Worm (Caenorhabditis elegans): ENCODE results near the gene ergi-2.

ergi-2 gene

DNA sequence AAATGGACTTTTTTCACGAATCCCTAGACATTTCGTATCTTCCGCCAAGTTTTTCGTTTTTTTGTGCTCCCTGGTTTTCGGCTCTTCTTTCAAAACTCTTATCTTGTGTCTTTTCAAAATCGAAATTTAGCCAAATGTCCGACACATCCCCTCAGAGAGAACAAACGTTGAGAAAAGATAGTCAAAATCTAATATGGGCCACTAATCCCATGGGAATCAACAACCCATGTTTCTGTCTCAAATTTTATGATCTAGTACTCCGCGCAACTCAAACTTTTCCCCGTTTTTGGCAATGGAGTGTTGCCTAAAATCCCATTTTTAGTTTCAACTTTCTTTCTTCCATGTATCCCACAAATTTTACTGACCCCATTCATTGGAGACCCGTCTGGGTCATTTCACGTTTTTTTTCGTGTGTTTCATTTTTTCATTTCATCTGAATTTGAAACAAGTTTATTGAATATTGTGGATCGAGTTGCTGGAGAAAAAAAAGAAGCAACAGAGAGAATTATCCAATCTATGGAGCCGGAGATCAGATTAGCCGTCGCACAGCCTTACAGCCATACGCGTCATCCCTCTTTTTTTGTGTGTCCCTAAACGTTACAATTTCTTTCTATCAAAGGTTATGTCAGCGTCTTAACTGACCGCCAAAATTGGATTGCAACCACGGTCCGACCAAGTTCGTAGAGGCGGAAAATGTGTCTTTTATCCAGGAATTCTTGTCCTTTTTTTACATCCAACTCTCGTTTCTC is 4.6 kb upstream of the ergi-2 start:
- no peak for TF ChIP-seq F13C5.2 (tag; optimal IDR thresholded peaks at IDR 0.05)
- no peak for TF ChIP-seq ceh-13 (GFP tag; optimal IDR thresholded peaks at IDR 0.05)
- TF ChIP-seq hnd-1 (tag; optimal IDR thresholded peaks at IDR 0.05): no peak
- no peak for TF ChIP-seq flt-1 (GFP tag; IDR thresholded peaks at IDR 0.05)
- TF ChIP-seq tbx-11 (GFP tag; IDR thresholded peaks at IDR 0.05): no peak
- no peak for TF ChIP-seq ama-1 (optimal IDR thresholded peaks at IDR 0.05)
- no peak for TF ChIP-seq aly-1 (tag; optimal IDR thresholded peaks at IDR 0.05)
- TF ChIP-seq B0310.2 (tag; optimal IDR thresholded peaks at IDR 0.05): no peak
- TF ChIP-seq pes-1 (GFP tag; IDR thresholded peaks at IDR 0.05): no peak

DNA sequence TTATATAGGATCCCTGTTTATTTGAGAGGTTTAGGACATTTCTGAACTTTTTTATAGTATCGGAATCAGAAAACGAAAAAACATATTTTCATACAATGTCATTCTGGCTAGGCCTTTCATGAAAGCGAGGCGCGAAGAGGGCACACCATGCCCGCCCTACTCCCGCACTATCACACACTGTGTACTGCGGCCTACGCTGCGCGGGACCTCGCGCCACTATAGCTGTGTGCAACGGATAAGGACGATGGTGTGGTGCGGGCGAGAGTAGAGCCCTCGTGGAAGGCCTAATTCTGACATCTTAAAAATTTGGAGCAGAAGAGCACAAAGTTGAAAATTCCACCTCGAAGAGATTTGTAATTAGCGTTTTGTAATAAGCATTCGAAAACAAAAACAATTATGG is 3.8 kb upstream of the ergi-2 start:
- no peak for TF ChIP-seq ama-1 (optimal IDR thresholded peaks at IDR 0.05)

DNA sequence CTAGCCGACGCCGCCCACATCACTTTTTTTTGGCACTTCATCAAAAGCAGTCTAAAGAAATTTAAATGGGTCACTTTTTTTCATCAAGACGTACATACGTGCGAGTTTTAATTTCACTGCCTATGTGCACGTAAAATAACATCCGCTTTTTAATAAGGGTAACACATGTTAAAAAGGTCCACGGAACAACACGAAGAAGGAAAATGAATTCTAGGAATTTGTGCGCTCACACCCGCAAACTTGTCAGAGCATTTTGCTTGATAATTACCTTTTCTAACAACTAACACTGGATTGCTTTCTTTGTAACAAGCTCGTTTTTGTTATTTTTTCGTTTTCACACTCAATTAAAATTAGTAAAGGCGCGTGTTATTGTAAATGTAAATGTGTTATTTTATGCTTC is 1.6 kb upstream of the ergi-2 start:
- TF ChIP-seq tbx-37 (GFP tag; conservative IDR thresholded peaks at IDR 0.05) (no peak), aly-1 (tag; optimal IDR thresholded peaks at IDR 0.05) (no peak), hmg-4 (GFP tag; optimal IDR thresholded peaks at IDR 0.05) (no peak), sea-1 (GFP tag; conservative IDR thresholded peaks at IDR 0.05) (no peak), pes-1 (GFP tag; IDR thresholded peaks at IDR 0.05) (no peak), ceh-13 (GFP tag; optimal IDR thresholded peaks at IDR 0.05) (no peak), tra-4 (tag; optimal IDR thresholded peaks at IDR 0.05) (no peak)

DNA sequence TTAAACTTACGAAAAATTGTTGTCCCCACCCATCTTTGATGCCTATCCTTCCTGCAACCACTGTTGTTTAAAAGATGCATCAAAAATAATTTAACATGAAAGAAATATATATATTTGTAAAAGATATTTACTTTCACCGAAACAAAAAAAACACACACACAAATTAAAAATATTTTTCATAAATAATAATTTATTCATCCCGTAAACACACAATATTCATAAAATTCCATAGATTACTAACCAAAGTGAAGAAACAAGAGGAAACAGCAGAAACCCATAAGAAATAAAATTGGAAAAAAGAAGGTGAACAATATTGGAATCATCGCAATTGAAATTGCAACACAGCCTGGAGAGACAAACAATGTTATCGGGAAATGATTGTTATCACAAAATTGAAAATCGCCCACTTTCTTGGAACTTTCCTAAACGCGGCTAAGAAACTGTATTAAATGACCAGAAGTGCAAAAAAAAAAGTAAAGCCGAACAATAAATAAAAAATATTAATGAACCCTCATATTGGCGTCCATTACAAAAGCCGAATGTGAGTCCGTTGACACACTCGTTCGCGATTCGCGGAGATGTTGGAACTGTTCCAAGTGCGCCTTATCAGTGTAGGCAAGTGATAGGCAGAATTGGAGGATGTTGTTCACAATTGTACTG is 3.1 kb downstream of the ergi-2 start, which contains the start of gene slc-25A18.1:
Gene slc-25A18.1 (minus strand): TSS at position 51 of the 660 bp plus-strand sequence.
- no peak for TF ChIP-seq tbx-37 (GFP tag; conservative IDR thresholded peaks at IDR 0.05)
- no peak for TF ChIP-seq sea-1 (GFP tag; conservative IDR thresholded peaks at IDR 0.05)
- TF ChIP-seq hmbx-1 (tag; optimal IDR thresholded peaks at IDR 0.05): no peak
- no peak for TF ChIP-seq scrt-1 (GFP tag; IDR thresholded peaks at IDR 0.05)
- no peak for TF ChIP-seq aly-1 (tag; optimal IDR thresholded peaks at IDR 0.05)
- no peak for TF ChIP-seq ama-1 (optimal IDR thresholded peaks at IDR 0.05)
- no peak for TF ChIP-seq ets-7 (tag; optimal IDR thresholded peaks at IDR 0.05)
- TF ChIP-seq pes-1 (GFP tag; IDR thresholded peaks at IDR 0.05): no peak
- no peak for TF ChIP-seq ceh-36 (tag; optimal IDR thresholded peaks at IDR 0.05)
- no peak for TF ChIP-seq tbx-11 (GFP tag; IDR thresholded peaks at IDR 0.05)
- no peak for TF ChIP-seq B0310.2 (tag; optimal IDR thresholded peaks at IDR 0.05)
- no peak for TF ChIP-seq F13C5.2 (tag; optimal IDR thresholded peaks at IDR 0.05)
- no peak for TF ChIP-seq hmg-4 (GFP tag; optimal IDR thresholded peaks at IDR 0.05)
- TF ChIP-seq ceh-13 (GFP tag; optimal IDR thresholded peaks at IDR 0.05): no peak
- TF ChIP-seq flt-1 (GFP tag; IDR thresholded peaks at IDR 0.05): no peak

- no peak for TF ChIP-seq hnd-1 (tag; optimal IDR thresholded peaks at IDR 0.05)
- no peak for TF ChIP-seq ets-7 (tag; optimal IDR thresholded peaks at IDR 0.05)
- TF ChIP-seq ama-1 (optimal IDR thresholded peaks at IDR 0.05): no peak
- no peak for TF ChIP-seq hmbx-1 (tag; optimal IDR thresholded peaks at IDR 0.05)
- TF ChIP-seq flt-1 (GFP tag; IDR thresholded peaks at IDR 0.05): no peak
- TF ChIP-seq tra-4 (tag; optimal IDR thresholded peaks at IDR 0.05): no peak
- no peak for TF ChIP-seq scrt-1 (GFP tag; IDR thresholded peaks at IDR 0.05)
- TF ChIP-seq F13C5.2 (tag; optimal IDR thresholded peaks at IDR 0.05): no peak
- no peak for TF ChIP-seq ceh-36 (tag; optimal IDR thresholded peaks at IDR 0.05)
- no peak for TF ChIP-seq ceh-13 (GFP tag; optimal IDR thresholded peaks at IDR 0.05)
Measured at ce11 chrX:14999101-14999500, 8.0 kb downstream of the ergi-2 start, which contains the start of gene cutl-3. TSS of gene cutl-3 (minus strand) at chrX:14999201.

DNA sequence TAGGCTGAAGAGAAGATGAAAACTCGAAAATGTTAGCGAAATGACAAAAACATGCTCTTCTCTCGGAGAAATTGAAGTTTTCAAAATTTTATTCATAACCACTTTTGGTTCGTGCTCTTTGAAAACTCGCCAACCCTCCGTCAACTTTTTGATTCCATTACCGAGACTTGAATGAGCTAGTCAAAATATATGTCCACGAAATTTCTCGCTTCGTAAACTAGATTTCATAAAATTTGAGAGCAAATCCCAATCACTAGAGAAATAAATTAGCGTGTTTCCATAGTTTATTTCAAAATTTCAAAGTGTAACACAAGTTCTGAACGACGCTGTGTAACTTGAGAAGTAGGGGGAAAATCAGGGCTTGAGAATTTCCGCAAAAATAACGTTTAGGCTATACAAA is 13.4 kb downstream of the ergi-2 start:
- TF ChIP-seq tra-4 (tag; optimal IDR thresholded peaks at IDR 0.05) (no peak), hmg-4 (GFP tag; optimal IDR thresholded peaks at IDR 0.05) (no peak), ceh-13 (GFP tag; optimal IDR thresholded peaks at IDR 0.05) (no peak), ama-1 (optimal IDR thresholded peaks at IDR 0.05) (no peak), hnd-1 (tag; optimal IDR thresholded peaks at IDR 0.05) (no peak), sea-1 (GFP tag; conservative IDR thresholded peaks at IDR 0.05) (no peak), pes-1 (GFP tag; IDR thresholded peaks at IDR 0.05) (no peak)

- no peak for TF ChIP-seq ceh-36 (tag; optimal IDR thresholded peaks at IDR 0.05)
- TF ChIP-seq tra-4 (tag; optimal IDR thresholded peaks at IDR 0.05): no peak
- TF ChIP-seq ama-1 (optimal IDR thresholded peaks at IDR 0.05): no peak
- TF ChIP-seq sea-1 (GFP tag; conservative IDR thresholded peaks at IDR 0.05): no peak
- no peak for TF ChIP-seq hnd-1 (tag; optimal IDR thresholded peaks at IDR 0.05)
- TF ChIP-seq tbx-11 (GFP tag; IDR thresholded peaks at IDR 0.05): no peak
- TF ChIP-seq ets-7 (tag; optimal IDR thresholded peaks at IDR 0.05): no peak
- no peak for TF ChIP-seq B0310.2 (tag; optimal IDR thresholded peaks at IDR 0.05)
- no peak for TF ChIP-seq pes-1 (GFP tag; IDR thresholded peaks at IDR 0.05)
- TF ChIP-seq hmbx-1 (tag; optimal IDR thresholded peaks at IDR 0.05): no peak
- TF ChIP-seq flt-1 (GFP tag; IDR thresholded peaks at IDR 0.05): no peak
- no peak for TF ChIP-seq F13C5.2 (tag; optimal IDR thresholded peaks at IDR 0.05)
- TF ChIP-seq scrt-1 (GFP tag; IDR thresholded peaks at IDR 0.05): no peak
- TF ChIP-seq aly-1 (tag; optimal IDR thresholded peaks at IDR 0.05): no peak
Measured at ce11 chrX:14991280-14991679, 15.8 kb downstream of the ergi-2 start, which contains the start of gene iglr-1. TSS of gene iglr-1 (minus strand) at chrX:14991380.

ce11 chrX:14988160-14988559 is 18.9 kb downstream of the ergi-2 start:
- no peak for TF ChIP-seq tbx-11 (GFP tag; IDR thresholded peaks at IDR 0.05)
- TF ChIP-seq B0310.2 (tag; optimal IDR thresholded peaks at IDR 0.05): no peak
- no peak for TF ChIP-seq tbx-37 (GFP tag; conservative IDR thresholded peaks at IDR 0.05)
- TF ChIP-seq F13C5.2 (tag; optimal IDR thresholded peaks at IDR 0.05): no peak
- TF ChIP-seq ceh-13 (GFP tag; optimal IDR thresholded peaks at IDR 0.05): no peak
- no peak for TF ChIP-seq ets-7 (tag; optimal IDR thresholded peaks at IDR 0.05)
- no peak for TF ChIP-seq ceh-36 (tag; optimal IDR thresholded peaks at IDR 0.05)
- no peak for TF ChIP-seq scrt-1 (GFP tag; IDR thresholded peaks at IDR 0.05)
- no peak for TF ChIP-seq aly-1 (tag; optimal IDR thresholded peaks at IDR 0.05)
- no peak for TF ChIP-seq tra-4 (tag; optimal IDR thresholded peaks at IDR 0.05)
- TF ChIP-seq flt-1 (GFP tag; IDR thresholded peaks at IDR 0.05): no peak
- TF ChIP-seq hmbx-1 (tag; optimal IDR thresholded peaks at IDR 0.05): no peak

Measured in whole organism, early embryonic.